Worm (Caenorhabditis elegans) whole organism, L4 larva: ENCODE results near the gene aqp-5.

Experiments
- D1046.2 ChIP-seq: fragments of 200-800 bp; sonication (Bioruptor generic); IDR thresholded peaks from 2 replicates; pipeline ENCODE4 v1.3.6; 2022; ENCODE audit warnings: missing genetic modification characterization, missing compliant biosample characterization
- F37D6.2 ChIP-seq: sonication (generic microtip); optimal IDR thresholded peaks from 2 replicates; lab custom pipeline; 2016; ENCODE audit warnings: mild to moderate bottlenecking, missing genetic modification characterization, missing compliant biosample characterization
- F44E2.7 ChIP-seq: fragments of 200-800 bp; sonication (Bioruptor generic); IDR thresholded peaks from 2 replicates; pipeline ENCODE4 v2.1.2; 2022; ENCODE audit warnings: missing genetic modification characterization, missing compliant biosample characterization
- T26A8.4 ChIP-seq: fragments of 200-800 bp; sonication (Bioruptor generic); IDR thresholded peaks from 2 replicates; pipeline ENCODE4 v1.3.6; 2022; ENCODE audit warnings: missing genetic modification characterization, missing compliant biosample characterization
- Y48G9A.11 ChIP-seq: fragments of 200-800 bp; sonication (Bioruptor generic); IDR thresholded peaks from 2 replicates; pipeline ENCODE4 v1.3.6; 2022; ENCODE audit warnings: missing genetic modification reagents, missing genetic modification characterization, missing compliant biosample characterization
- aha-1 ChIP-seq: fragments of 150-350 bp; peaks from one replicate; lab custom pipeline; 2014; ENCODE audit warnings: missing biosample characterization, missing genetic modification characterization
- arid-1 ChIP-seq: fragments of 200-800 bp; sonication (Bioruptor generic); conservative IDR thresholded peaks from 2 replicates; pipeline ENCODE4 v1.3.6; 2022; ENCODE audit warnings: missing genetic modification reagents, missing genetic modification characterization, missing compliant biosample characterization
- ceh-28 ChIP-seq: fragments of 150-350 bp; optimal IDR thresholded peaks from 2 replicates; lab custom pipeline; 2014; ENCODE audit warnings: missing biosample characterization, missing genetic modification reagents, missing genetic modification characterization
- ceh-32 ChIP-seq: sonication (generic microtip); optimal IDR thresholded peaks from 2 replicates; lab custom pipeline; 2016; ENCODE audit warnings: mild to moderate bottlenecking, missing genetic modification characterization, missing compliant biosample characterization; ENCODE audit not compliant: poor library complexity
- ceh-44 ChIP-seq: fragments of 200-800 bp; sonication (Bioruptor generic); IDR thresholded peaks from 2 replicates; pipeline ENCODE4 v1.3.6; 2022; ENCODE audit warnings: missing genetic modification reagents, missing genetic modification characterization, missing compliant biosample characterization
- ceh-82 ChIP-seq: sonication (generic microtip); optimal IDR thresholded peaks from 2 replicates; lab custom pipeline; 2017; ENCODE audit warnings: missing biosample characterization, missing genetic modification characterization
- ces-1 ChIP-seq: fragments of 150-350 bp; sonication (generic microtip); optimal IDR thresholded peaks from 4 replicates; lab custom pipeline; 2014; ENCODE audit warnings: missing biosample characterization, missing genetic modification reagents, missing genetic modification characterization
- ctbp-1 ChIP-seq: fragments of 200-800 bp; sonication (Bioruptor generic); IDR thresholded peaks from 2 replicates; pipeline ENCODE4 v1.3.6; 2022; ENCODE audit warnings: missing genetic modification reagents, missing genetic modification characterization, missing compliant biosample characterization
- daf-16 ChIP-seq, 3 experiments: sonication (generic microtip); optimal IDR thresholded peaks; 2 replicates each; lab custom pipeline; 2016 to 2017; ENCODE audit warnings: missing genetic modification characterization in 3 of 3, missing genetic modification reagents in 3 of 3, mild to moderate bottlenecking in 2 of 3, missing compliant biosample characterization in 2 of 3, missing biosample characterization in 1 of 3, moderate library complexity in 1 of 3
- daf-19 ChIP-seq: fragments of 200-800 bp; sonication (Bioruptor generic); conservative IDR thresholded peaks from 2 replicates; pipeline ENCODE4 v1.3.6; 2022; ENCODE audit warnings: missing genetic modification characterization, missing compliant biosample characterization
- daf-8 ChIP-seq: fragments of 200-800 bp; sonication (Bioruptor generic); IDR thresholded peaks from 2 replicates; pipeline ENCODE4 v1.3.6; 2022; ENCODE audit warnings: missing genetic modification characterization, missing compliant biosample characterization
- dmd-6 ChIP-seq: fragments of 200-800 bp; sonication (Bioruptor generic); IDR thresholded peaks from 2 replicates; pipeline ENCODE4 v1.3.6; 2022; ENCODE audit warnings: missing genetic modification reagents, missing genetic modification characterization, missing compliant biosample characterization
- dmd-8 ChIP-seq: fragments of 200-800 bp; sonication (Bioruptor generic); IDR thresholded peaks from 2 replicates; pipeline ENCODE4 v1.3.6; 2022; ENCODE audit warnings: missing genetic modification characterization, missing compliant biosample characterization
- dmd-9 ChIP-seq: fragments of 200-800 bp; sonication (Bioruptor generic); IDR thresholded peaks from 2 replicates; pipeline ENCODE4 v1.3.6; 2022; ENCODE audit warnings: missing genetic modification reagents, missing genetic modification characterization, missing compliant biosample characterization
- dpl-1 ChIP-seq: fragments of 150-350 bp; optimal IDR thresholded peaks from 2 replicates; lab custom pipeline; 2014; ENCODE audit warnings: missing biosample characterization, missing genetic modification reagents, missing genetic modification characterization
- duxl-1 ChIP-seq: sonication (generic microtip); optimal IDR thresholded peaks from 2 replicates; lab custom pipeline; 2016; ENCODE audit warnings: mild to moderate bottlenecking, missing genetic modification characterization, moderate library complexity, missing compliant biosample characterization; ENCODE audit not compliant: poor library complexity
- dve-1 ChIP-seq: sonication (generic microtip); optimal IDR thresholded peaks from 2 replicates; lab custom pipeline; 2017; ENCODE audit warnings: antibody characterized with exemption, mild to moderate bottlenecking, missing genetic modification characterization, missing compliant biosample characterization; ENCODE audit not compliant: insufficient read depth
- egl-27 ChIP-seq: sonication (generic microtip); optimal IDR thresholded peaks from 3 replicates; lab custom pipeline; 2017; ENCODE audit warnings: missing biosample characterization, missing genetic modification reagents, missing genetic modification characterization
- egl-43 ChIP-seq: fragments of 200-800 bp; sonication (Bioruptor generic); IDR thresholded peaks from 2 replicates; pipeline ENCODE4 v1.3.6; 2022; ENCODE audit warnings: missing genetic modification reagents, missing genetic modification characterization, missing compliant biosample characterization
- fos-1 ChIP-seq: fragments of 150-350 bp; optimal IDR thresholded peaks from 2 replicates; lab custom pipeline; 2014; ENCODE audit warnings: missing biosample characterization, missing genetic modification characterization
- hif-1 ChIP-seq, 2 experiments: sonication (generic microtip); optimal IDR thresholded peaks; 2 replicates each; lab custom pipeline; 2016 to 2017; ENCODE audit warnings: missing compliant biosample characterization in 2 of 2, missing genetic modification characterization in 2 of 2, missing genetic modification reagents in 2 of 2, missing genotype in 2 of 2, mild to moderate bottlenecking in 1 of 2
- lim-7 ChIP-seq: fragments of 200-800 bp; sonication (Bioruptor generic); IDR thresholded peaks from 2 replicates; pipeline ENCODE4 v1.3.6; 2022; ENCODE audit warnings: missing genetic modification characterization, missing compliant biosample characterization
- lin-38 ChIP-seq: fragments of 200-800 bp; sonication (Bioruptor generic); IDR thresholded peaks from 2 replicates; pipeline ENCODE4 v1.3.6; 2022; ENCODE audit warnings: missing genetic modification reagents, missing genetic modification characterization, missing compliant biosample characterization
- lin-39 ChIP-seq: fragments of 150-350 bp; optimal IDR thresholded peaks from 2 replicates; lab custom pipeline; 2014; ENCODE audit warnings: missing biosample characterization, missing genetic modification reagents, missing genetic modification characterization
- madf-9 ChIP-seq: fragments of 200-800 bp; sonication (Bioruptor generic); conservative IDR thresholded peaks from 2 replicates; pipeline ENCODE4 v1.3.6; 2022; ENCODE audit warnings: missing genetic modification reagents, missing genetic modification characterization, missing compliant biosample characterization
- mdl-1 ChIP-seq, 2 experiments: fragments of 150-350 bp in 1 of 2; sonication (generic microtip) in 1 of 2; optimal IDR thresholded peaks; 2 replicates each; lab custom pipeline; 2014 to 2017; ENCODE audit warnings: missing biosample characterization in 2 of 2, missing genetic modification characterization in 2 of 2
- mes-2 ChIP-seq: sonication (generic microtip); optimal IDR thresholded peaks from 2 replicates; lab custom pipeline; 2016; ENCODE audit warnings: missing genotype, mild to moderate bottlenecking, missing genetic modification characterization, missing compliant biosample characterization; ENCODE audit not compliant: poor library complexity, severe bottlenecking
- mxl-3 ChIP-seq: fragments of 200-800 bp; sonication (Bioruptor generic); optimal IDR thresholded peaks from 2 replicates; lab custom pipeline; 2018; ENCODE audit warnings: mild to moderate bottlenecking, missing genetic modification characterization, missing compliant biosample characterization
- nhr-102 ChIP-seq: sonication (generic microtip); optimal IDR thresholded peaks from 2 replicates; lab custom pipeline; 2016; ENCODE audit warnings: mild to moderate bottlenecking, missing genetic modification characterization, moderate library complexity, missing compliant biosample characterization
- nhr-237 ChIP-seq: sonication (generic microtip); optimal IDR thresholded peaks from 2 replicates; lab custom pipeline; 2017; ENCODE audit warnings: missing biosample characterization, missing genetic modification characterization
- nhr-48 ChIP-seq: sonication (generic microtip); optimal IDR thresholded peaks from 2 replicates; lab custom pipeline; 2016; ENCODE audit warnings: mild to moderate bottlenecking, missing genetic modification characterization, missing compliant biosample characterization
- saeg-2 ChIP-seq: fragments of 200-800 bp; sonication (Bioruptor generic); IDR thresholded peaks from 2 replicates; pipeline ENCODE4 v1.3.6; 2022; ENCODE audit warnings: missing genetic modification reagents, missing genetic modification characterization, missing compliant biosample characterization
- sdz-12 ChIP-seq: fragments of 200-800 bp; sonication (Bioruptor generic); optimal IDR thresholded peaks from 2 replicates; lab custom pipeline; 2018; ENCODE audit warnings: mild to moderate bottlenecking, missing genetic modification characterization, missing compliant biosample characterization
- set-16 ChIP-seq: fragments of 200-800 bp; sonication (Bioruptor generic); IDR thresholded peaks from 2 replicates; pipeline ENCODE4 v1.3.6; 2022; ENCODE audit warnings: missing genetic modification reagents, missing genetic modification characterization, missing compliant biosample characterization
- skn-1 ChIP-seq: fragments of 150-350 bp; optimal IDR thresholded peaks from 2 replicates; lab custom pipeline; 2014; ENCODE audit warnings: missing biosample characterization, missing genetic modification characterization
- spr-1 ChIP-seq: sonication (generic microtip); optimal IDR thresholded peaks from 2 replicates; lab custom pipeline; 2016; ENCODE audit warnings: mild to moderate bottlenecking, missing genetic modification characterization, missing compliant biosample characterization
- spr-3 ChIP-seq: fragments of 200-800 bp; sonication (Bioruptor generic); optimal IDR thresholded peaks from 2 replicates; lab custom pipeline; 2018; ENCODE audit warnings: mild to moderate bottlenecking, missing genetic modification characterization, missing compliant biosample characterization
- unc-62 ChIP-seq, 3 experiments: fragments of 150-350 bp in 1 of 3; sonication (generic microtip); optimal IDR thresholded peaks in 2 of 3; peaks in 1 of 3; 1 replicate in 1 of 3; 2 replicates in 2 of 3; lab custom pipeline; 2014 to 2017; ENCODE audit warnings: missing biosample characterization in 3 of 3, missing genetic modification characterization in 3 of 3, missing genetic modification reagents in 3 of 3, missing genotype in 1 of 3
- zag-1 ChIP-seq: fragments of 150-350 bp; optimal IDR thresholded peaks from 2 replicates; lab custom pipeline; 2014; ENCODE audit warnings: missing biosample characterization, missing genetic modification characterization
- zfp-2 ChIP-seq: sonication (generic microtip); optimal IDR thresholded peaks from 2 replicates; lab custom pipeline; 2016; ENCODE audit warnings: mild to moderate bottlenecking, missing genetic modification characterization, missing compliant biosample characterization
- zfp-3 ChIP-seq: fragments of 200-800 bp; sonication (Bioruptor generic); conservative IDR thresholded peaks from 2 replicates; pipeline ENCODE4 v1.3.6; 2022; ENCODE audit warnings: missing genetic modification reagents, missing genetic modification characterization, missing compliant biosample characterization

Gene aqp-5

DNA sequence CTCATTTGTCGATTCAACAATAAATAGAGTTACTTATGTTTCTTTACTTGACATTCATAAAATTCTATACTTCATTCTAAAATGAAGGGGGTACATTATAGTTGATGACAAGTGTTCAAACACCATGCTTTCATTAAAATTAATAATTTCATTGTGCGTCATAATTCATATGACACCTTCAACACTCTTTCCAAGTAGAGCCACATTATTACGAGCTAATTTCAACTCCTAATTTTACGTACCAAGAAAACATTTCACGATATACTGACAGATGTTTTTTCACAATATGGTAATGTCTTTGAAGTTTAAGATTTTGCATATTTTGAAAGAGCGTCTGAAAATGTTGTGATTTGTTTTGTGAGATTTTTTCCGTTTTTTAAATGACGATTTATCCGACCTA, 26.1 kb upstream of the aqp-5 start:
- TF ChIP-seq daf-19 (GFP tag; lab: Robert Waterston, UW) = no peak
- no peak for TF ChIP-seq dmd-6 (GFP tag; lab: Robert Waterston, UW)
- TF ChIP-seq egl-43 (GFP tag; lab: Robert Waterston, UW) = no peak
- TF ChIP-seq nhr-48 (tag; lab: Kevin White, UChicago) = peak; percentile 0
- TF ChIP-seq aha-1 (tag; lab: Kevin White, UChicago) = peak; percentile 85
- no peak for TF ChIP-seq saeg-2 (GFP tag; lab: Robert Waterston, UW)
- TF ChIP-seq lin-38 (GFP tag; lab: Robert Waterston, UW) = no peak
- TF ChIP-seq Y48G9A.11 (GFP tag; lab: Robert Waterston, UW) = no peak
- no peak for TF ChIP-seq dmd-8 (GFP tag; lab: Robert Waterston, UW)
- no peak for TF ChIP-seq lin-39 (tag; lab: Kevin White, UChicago)
- TF ChIP-seq zfp-2 (tag; lab: Kevin White, UChicago) = no peak
- TF ChIP-seq skn-1 (tag; lab: Kevin White, UChicago) = no peak

ce11 chrV:10466607-10467092, 24.9 kb upstream of the aqp-5 start:
- TF ChIP-seq F37D6.2 (tag; lab: Kevin White, UChicago) (peak; percentile 79), nhr-102 (peak; percentile 78), unc-62 (GFP tag; optimal IDR thresholded peaks at IDR 0.05 in 1 of 2; lab: Kevin White, UChicago) (peak in 1 of 2 experiments; percentile 99), unc-62 (tag; optimal IDR thresholded peaks at IDR 0.05; lab: Kevin White, UChicago) (no peak), duxl-1 (tag; lab: Kevin White, UChicago) (peak; percentile 83), ceh-28 (tag; lab: Kevin White, UChicago) (peak; percentile 46), arid-1 (peak; percentile 82), mes-2 (tag; lab: Kevin White, UChicago) (peak; percentile 81), lim-7 (GFP tag; lab: Robert Waterston, UW) (no peak), dpl-1 (GFP tag; lab: Kevin White, UChicago) (peak; percentile 68), nhr-48 (tag; lab: Kevin White, UChicago) (peak; percentile 93), mdl-1 (tag; optimal IDR thresholded peaks at IDR 0.05; lab: Kevin White, UChicago) (peak; percentile 100), nhr-237 (peak; percentile 25), egl-27 (tag; lab: Kevin White, UChicago) (peak; percentile 14), dmd-9 (GFP tag; lab: Robert Waterston, UW) (peak; percentile 57; the same call in 1 of the 2 replicates), ceh-82 (tag; lab: Kevin White, UChicago) (no peak), D1046.2 (GFP tag; lab: Robert Waterston, UW) (no peak), sdz-12 (no peak), spr-1 (tag; lab: Kevin White, UChicago) (peak; percentile 48), ctbp-1 (GFP tag; lab: Robert Waterston, UW) (peak; percentile 94), zfp-2 (tag; lab: Kevin White, UChicago) (peak; percentile 2), dve-1 (peak; percentile 97), zfp-3 (0 out of 2 replicates have a peak, but pooled peaks have one; percentile 48), ces-1 (GFP tag; lab: Kevin White, UChicago) (peak; percentile 37), mxl-3 (GFP tag; lab: Kevin White, UChicago) (peak; percentile 92), dmd-8 (GFP tag; lab: Robert Waterston, UW) (0 out of 2 replicates have a peak, but pooled peaks have one; percentile 39), set-16 (GFP tag; lab: Robert Waterston, UW) (no peak), daf-8 (GFP tag; lab: Robert Waterston, UW) (no peak), spr-3 (GFP tag; lab: Kevin White, UChicago) (peak; percentile 23), daf-19 (GFP tag; lab: Robert Waterston, UW) (no peak), daf-16 (GFP tag; optimal IDR thresholded peaks at IDR 0.05; lab: Kevin White, UChicago) (peak in 1 of 2 experiments; percentile 5), daf-16 (tag; optimal IDR thresholded peaks at IDR 0.05; lab: Kevin White, UChicago) (peak; percentile 69), madf-9 (GFP tag; lab: Robert Waterston, UW) (0 out of 2 replicates have a peak, but pooled peaks have one; percentile 13), F44E2.7 (GFP tag; lab: Robert Waterston, UW) (no peak), T26A8.4 (peak; percentile 84), lin-38 (GFP tag; lab: Robert Waterston, UW) (peak; percentile 59), fos-1 (tag; lab: Kevin White, UChicago) (peak; percentile 13), zag-1 (no peak), ceh-44 (GFP tag; lab: Robert Waterston, UW) (no peak), hif-1 (tag; optimal IDR thresholded peaks at IDR 0.05; lab: Kevin White, UChicago) (peak; percentile 98 to 100), ceh-32 (tag; lab: Kevin White, UChicago) (no peak)
